Worm (Caenorhabditis elegans) whole organism, mixed stage, embryonic: Measurements from ENCODE around the gene maph-9.
A peak's percentile ranks its signal among the peaks of the same experiment; 100 is the strongest.

Experiments used
- blmp-1 ChIP-seq: fragments of 150-350 bp; optimal IDR thresholded peaks from 2 replicates; lab custom pipeline; 2014; ENCODE audit warnings: missing biosample characterization, missing genetic modification characterization
- elt-1 ChIP-seq: sonication (generic microtip); optimal IDR thresholded peaks from 2 replicates; lab custom pipeline; 2017; ENCODE audit warnings: missing genetic modification characterization, mild to moderate bottlenecking, missing compliant biosample characterization, antibody characterized with exemption, moderate library complexity, borderline replicate concordance; ENCODE audit not compliant: insufficient read depth
- elt-3 ChIP-seq: fragments of 150-350 bp; optimal IDR thresholded peaks from 2 replicates; lab custom pipeline; 2014; ENCODE audit warnings: missing biosample characterization, missing genetic modification characterization
- nhr-237 ChIP-seq: fragments of 150-350 bp; optimal IDR thresholded peaks from 2 replicates; lab custom pipeline; 2014; ENCODE audit warnings: missing biosample characterization, missing genetic modification characterization
- nhr-28 ChIP-seq: fragments of 150-350 bp; optimal IDR thresholded peaks from 2 replicates; lab custom pipeline; 2014; ENCODE audit warnings: missing biosample characterization, missing genetic modification characterization
- nhr-76 ChIP-seq: sonication (generic microtip); optimal IDR thresholded peaks from 2 replicates; lab custom pipeline; 2017; ENCODE audit warnings: missing biosample characterization, missing genetic modification characterization
- pha-4 ChIP-seq: fragments of 150-350 bp; optimal IDR thresholded peaks from 2 replicates; lab custom pipeline; 2018; ENCODE audit warnings: missing biosample characterization, missing genetic modification reagents, missing genetic modification characterization
- unc-39 ChIP-seq: fragments of 150-350 bp; optimal IDR thresholded peaks from 2 replicates; lab custom pipeline; 2014; ENCODE audit warnings: missing biosample characterization, missing genetic modification characterization
- unc-62 ChIP-seq: fragments of 150-350 bp; optimal IDR thresholded peaks from 2 replicates; lab custom pipeline; 2014; ENCODE audit warnings: missing biosample characterization, missing genetic modification reagents, missing genetic modification characterization

- TF ChIP-seq nhr-76 (tag; lab: Kevin White, UChicago) = no peak
- no peak for TF ChIP-seq blmp-1
- no peak for TF ChIP-seq pha-4 (tag; lab: Kevin White, UChicago)
- peak; percentile 32 for TF ChIP-seq elt-1 (tag; lab: Kevin White, UChicago)
- TF ChIP-seq unc-39 (tag; lab: Kevin White, UChicago) = no peak
- no peak for TF ChIP-seq nhr-28 (tag; lab: Kevin White, UChicago)
- no peak for TF ChIP-seq unc-62 (GFP tag; lab: Kevin White, UChicago)
- TF ChIP-seq elt-3 (tag; lab: Kevin White, UChicago) = no peak
- TF ChIP-seq nhr-237 (tag; lab: Kevin White, UChicago) = no peak
These were observed 2.1 kb upstream of the maph-9 start, which contains the start of gene C34D4.2 for ce11 chrIV:7154356-7154755.
